Worm (Caenorhabditis elegans) whole organism, L4 larva: ENCODE results near the gene pmp-3.

Experiments
- lin-29 ChIP-seq: fragments of 200-800 bp; sonication (Bioruptor generic); IDR thresholded peaks from 2 replicates; pipeline ENCODE4 v1.3.6; 2022; ENCODE audit warnings: missing genetic modification reagents, missing genetic modification characterization, missing compliant biosample characterization
- pha-4 ChIP-seq, 2 experiments: fragments of 150-350 bp in 1 of 2; fragments of 200-800 bp in 1 of 2; sonication (Bioruptor generic) in 1 of 2; IDR thresholded peaks in 1 of 2; optimal IDR thresholded peaks in 1 of 2; 2 replicates each; pipeline versions ENCODE4 v1.3.6 to Lab custom; 2014 to 2022; ENCODE audit warnings: missing genetic modification characterization in 2 of 2, missing genetic modification reagents in 2 of 2, missing biosample characterization in 1 of 2, missing compliant biosample characterization in 1 of 2
- unc-62 ChIP-seq, 3 experiments: fragments of 150-350 bp in 1 of 3; sonication (generic microtip); optimal IDR thresholded peaks in 2 of 3; peaks in 1 of 3; 1 replicate in 1 of 3; 2 replicates in 2 of 3; lab custom pipeline; 2014 to 2017; ENCODE audit warnings: missing biosample characterization in 3 of 3, missing genetic modification characterization in 3 of 3, missing genetic modification reagents in 3 of 3, missing genotype in 1 of 3

- no peak for TF ChIP-seq unc-62 (GFP tag; optimal IDR thresholded peaks at IDR 0.05 in 1 of 2; lab: Kevin White, UChicago)
- no peak for TF ChIP-seq unc-62 (tag; optimal IDR thresholded peaks at IDR 0.05; lab: Kevin White, UChicago)
- TF ChIP-seq lin-29 (GFP tag; lab: Robert Waterston, UW): no peak
- TF ChIP-seq pha-4 (GFP tag; IDR thresholded peaks at IDR 0.05; lab: Robert Waterston, UW): no peak
- no peak for TF ChIP-seq pha-4 (tag; optimal IDR thresholded peaks at IDR 0.05; lab: Kevin White, UChicago)
Measured at ce11 chrV:14597005-14597680, 49.4 kb upstream of the pmp-3 start, which contains the start of gene pes-9.
